Worm (Caenorhabditis elegans) whole organism, L1 larva: ENCODE data around the gene cutl-3.

ENCODE experiments used
- C04F5.9 ChIP-seq: sonication (generic microtip); optimal IDR thresholded peaks from 2 replicates; lab custom pipeline; 2016; ENCODE audit warnings: missing genetic modification characterization, missing compliant biosample characterization
- C16A3.4 ChIP-seq: fragments of 150-350 bp; optimal IDR thresholded peaks from 2 replicates; lab custom pipeline; 2014; ENCODE audit warnings: missing biosample characterization, missing genetic modification characterization
- C34B4.2 ChIP-seq: sonication (generic microtip); optimal IDR thresholded peaks from 2 replicates; lab custom pipeline; 2017; ENCODE audit warnings: mild to moderate bottlenecking, missing genetic modification characterization, missing compliant biosample characterization
- F16B12.6 ChIP-seq: fragments of 150-350 bp; optimal IDR thresholded peaks from 2 replicates; lab custom pipeline; 2014; ENCODE audit warnings: missing biosample characterization, missing genetic modification characterization
- alr-1 ChIP-seq: fragments of 200-800 bp; sonication (Bioruptor generic); optimal IDR thresholded peaks from 2 replicates; lab custom pipeline; 2018; ENCODE audit warnings: borderline replicate concordance, mild to moderate bottlenecking, missing genetic modification characterization, missing compliant biosample characterization
- ama-1 ChIP-seq: fragments of 150-350 bp; optimal IDR thresholded peaks from 2 replicates; lab custom pipeline; 2014
- blmp-1 ChIP-seq: fragments of 150-350 bp; optimal IDR thresholded peaks from 2 replicates; lab custom pipeline; 2014; ENCODE audit warnings: missing biosample characterization, missing genetic modification characterization
- ceh-8 ChIP-seq: fragments of 200-800 bp; sonication (Bioruptor generic); optimal IDR thresholded peaks from 2 replicates; lab custom pipeline; 2018; ENCODE audit warnings: mild to moderate bottlenecking, missing genetic modification characterization, moderate library complexity, missing compliant biosample characterization
- ceh-82 ChIP-seq, 3 experiments: fragments of 150-350 bp in 1 of 3; sonication (generic microtip) in 2 of 3; optimal IDR thresholded peaks; 2 replicates each; lab custom pipeline; 2014 to 2017; ENCODE audit warnings: missing biosample characterization in 3 of 3, missing genetic modification characterization in 3 of 3
- ceh-88 ChIP-seq: fragments of 200-800 bp; sonication (Bioruptor generic); IDR thresholded peaks from 2 replicates; pipeline ENCODE4 v1.3.6; 2022; ENCODE audit warnings: missing genetic modification characterization, missing compliant biosample characterization
- ceh-90 ChIP-seq: sonication (generic microtip); optimal IDR thresholded peaks from 2 replicates; lab custom pipeline; 2016; ENCODE audit warnings: missing genetic modification characterization, missing compliant biosample characterization
- ces-1 ChIP-seq: fragments of 150-350 bp; optimal IDR thresholded peaks from 2 replicates; lab custom pipeline; 2014; ENCODE audit warnings: missing biosample characterization, missing genetic modification reagents, missing genetic modification characterization
- dpl-1 ChIP-seq, 3 experiments: fragments of 150-350 bp in 2 of 3; sonication (generic microtip) in 1 of 3; optimal IDR thresholded peaks; 2 replicates each; lab custom pipeline; 2014 to 2017; ENCODE audit warnings: missing biosample characterization in 3 of 3, missing genetic modification characterization in 3 of 3, missing genetic modification reagents in 3 of 3
- dsc-1 ChIP-seq: sonication (generic microtip); optimal IDR thresholded peaks from 2 replicates; lab custom pipeline; 2016; ENCODE audit warnings: mild to moderate bottlenecking, missing genetic modification characterization, missing compliant biosample characterization
- egl-13 ChIP-seq: sonication (generic microtip); optimal IDR thresholded peaks from 2 replicates; lab custom pipeline; 2016; ENCODE audit warnings: missing genotype, missing genetic modification reagents, missing genetic modification characterization, missing compliant biosample characterization
- elt-3 ChIP-seq, 6 experiments: fragments of 150-350 bp in 1 of 6; sonication (generic microtip); optimal IDR thresholded peaks; 2 replicates each; lab custom pipeline; 2017 to 2018; ENCODE audit warnings: missing biosample characterization in 6 of 6, missing genetic modification characterization in 6 of 6, inconsistent platforms in 1 of 6
- ets-5 ChIP-seq: fragments of 200-800 bp; sonication (Bioruptor generic); IDR thresholded peaks from 2 replicates; pipeline ENCODE4 v1.3.6; 2022; ENCODE audit warnings: missing genetic modification characterization, missing compliant biosample characterization
- fkh-8 ChIP-seq: sonication (generic microtip); optimal IDR thresholded peaks from 2 replicates; lab custom pipeline; 2016; ENCODE audit warnings: mild to moderate bottlenecking, missing genetic modification characterization, missing compliant biosample characterization
- fos-1 ChIP-seq: fragments of 150-350 bp; optimal IDR thresholded peaks from 2 replicates; lab custom pipeline; 2014; ENCODE audit warnings: missing biosample characterization, missing genetic modification characterization
- hlh-4 ChIP-seq: sonication (generic microtip); optimal IDR thresholded peaks from 2 replicates; lab custom pipeline; 2016; ENCODE audit warnings: mild to moderate bottlenecking, missing genetic modification characterization, missing compliant biosample characterization
- jun-1 ChIP-seq: fragments of 150-350 bp; optimal IDR thresholded peaks from 2 replicates; lab custom pipeline; 2014; ENCODE audit warnings: missing biosample characterization, missing genetic modification reagents, missing genetic modification characterization
- lin-13 ChIP-seq: fragments of 150-350 bp; optimal IDR thresholded peaks from 2 replicates; lab custom pipeline; 2014; ENCODE audit warnings: missing biosample characterization, missing genetic modification reagents, missing genetic modification characterization
- lin-14 ChIP-seq: fragments of 200-800 bp; sonication (Bioruptor generic); optimal IDR thresholded peaks from 2 replicates; lab custom pipeline; 2018; ENCODE audit warnings: mild to moderate bottlenecking, missing genetic modification characterization, moderate library complexity, missing compliant biosample characterization
- lin-15B ChIP-seq: fragments of 150-350 bp; sonication (generic microtip); optimal IDR thresholded peaks from 3 replicates; lab custom pipeline; 2014; ENCODE audit warnings: missing biosample characterization, missing genetic modification characterization
- lin-35 ChIP-seq, 2 experiments: fragments of 150-350 bp; optimal IDR thresholded peaks; 2 replicates each; lab custom pipeline; 2014; ENCODE audit warnings: missing biosample characterization in 2 of 2, missing genetic modification characterization in 2 of 2, missing genetic modification reagents in 2 of 2
- lsy-2 ChIP-seq, 2 experiments: fragments of 150-350 bp; optimal IDR thresholded peaks; 2 replicates each; lab custom pipeline; 2014; ENCODE audit warnings: missing biosample characterization in 2 of 2, missing genetic modification characterization in 2 of 2
- mdl-1 ChIP-seq, 2 experiments: fragments of 150-350 bp; optimal IDR thresholded peaks; 2 replicates each; lab custom pipeline; 2014 to 2017; ENCODE audit warnings: missing biosample characterization in 2 of 2, missing genetic modification characterization in 2 of 2, inconsistent platforms in 1 of 2
- mep-1 ChIP-seq: fragments of 150-350 bp; optimal IDR thresholded peaks from 2 replicates; lab custom pipeline; 2014; ENCODE audit warnings: missing biosample characterization, missing genetic modification characterization
- nhr-11 ChIP-seq: fragments of 150-350 bp; optimal IDR thresholded peaks from 2 replicates; lab custom pipeline; 2014; ENCODE audit warnings: missing biosample characterization, missing genetic modification characterization
- nhr-19 ChIP-seq: fragments of 200-800 bp; sonication (Bioruptor generic); conservative IDR thresholded peaks from 2 replicates; pipeline ENCODE4 v1.3.6; 2022; ENCODE audit warnings: missing genetic modification characterization, missing compliant biosample characterization
- nhr-20 ChIP-seq: sonication (generic microtip); optimal IDR thresholded peaks from 2 replicates; lab custom pipeline; 2016; ENCODE audit warnings: mild to moderate bottlenecking, missing genetic modification characterization, missing compliant biosample characterization
- nhr-237 ChIP-seq: fragments of 150-350 bp; optimal IDR thresholded peaks from 2 replicates; lab custom pipeline; 2014; ENCODE audit warnings: missing biosample characterization, missing genetic modification characterization
- nhr-28 ChIP-seq: fragments of 150-350 bp; optimal IDR thresholded peaks from 2 replicates; lab custom pipeline; 2014; ENCODE audit warnings: missing biosample characterization, missing genetic modification characterization
- nhr-47 ChIP-seq: sonication (generic microtip); optimal IDR thresholded peaks from 2 replicates; lab custom pipeline; 2016; ENCODE audit warnings: mild to moderate bottlenecking, missing genetic modification characterization, moderate library complexity, missing compliant biosample characterization
- nhr-76 ChIP-seq: sonication (generic microtip); optimal IDR thresholded peaks from 2 replicates; lab custom pipeline; 2017; ENCODE audit warnings: missing biosample characterization, missing genetic modification characterization
- nhr-77 ChIP-seq: fragments of 150-350 bp; optimal IDR thresholded peaks from 2 replicates; lab custom pipeline; 2014; ENCODE audit warnings: missing biosample characterization, missing genetic modification characterization
- nhr-90 ChIP-seq: sonication (generic microtip); optimal IDR thresholded peaks from 2 replicates; lab custom pipeline; 2016; ENCODE audit warnings: mild to moderate bottlenecking, missing genetic modification characterization, missing compliant biosample characterization; ENCODE audit not compliant: poor library complexity
- pax-3 ChIP-seq: fragments of 200-800 bp; sonication (Bioruptor generic); optimal IDR thresholded peaks from 2 replicates; lab custom pipeline; 2018; ENCODE audit warnings: mild to moderate bottlenecking, missing genetic modification characterization, moderate library complexity, missing compliant biosample characterization
- rnt-1 ChIP-seq: sonication (generic microtip); optimal IDR thresholded peaks from 2 replicates; lab custom pipeline; 2016; ENCODE audit warnings: mild to moderate bottlenecking, missing genetic modification characterization, moderate library complexity, missing compliant biosample characterization
- sptf-1 ChIP-seq: fragments of 150-350 bp; optimal IDR thresholded peaks from 2 replicates; lab custom pipeline; 2014; ENCODE audit warnings: missing biosample characterization, missing genetic modification characterization
- sup-37 ChIP-seq: fragments of 200-800 bp; sonication (Bioruptor generic); optimal IDR thresholded peaks from 2 replicates; lab custom pipeline; 2018; ENCODE audit warnings: mild to moderate bottlenecking, missing genetic modification characterization, missing compliant biosample characterization
- swsn-7 ChIP-seq: sonication (generic microtip); optimal IDR thresholded peaks from 2 replicates; lab custom pipeline; 2016; ENCODE audit warnings: missing genetic modification characterization, missing compliant biosample characterization
- tlp-1 ChIP-seq: fragments of 150-350 bp; optimal IDR thresholded peaks from 2 replicates; lab custom pipeline; 2014; ENCODE audit warnings: missing biosample characterization, missing genetic modification characterization
- unc-30 ChIP-seq: sonication (generic microtip); optimal IDR thresholded peaks from 2 replicates; lab custom pipeline; 2017; ENCODE audit warnings: missing biosample characterization, missing genetic modification characterization
- unc-86 ChIP-seq: sonication (generic microtip); optimal IDR thresholded peaks from 2 replicates; lab custom pipeline; 2016; ENCODE audit warnings: missing genetic modification characterization, missing compliant biosample characterization
- unc-98 ChIP-seq: fragments of 200-800 bp; sonication (Bioruptor generic); IDR thresholded peaks from 2 replicates; pipeline ENCODE4 v1.3.6; 2022; ENCODE audit warnings: missing genetic modification characterization, missing compliant biosample characterization
- xbp-1 ChIP-seq: sonication (generic microtip); optimal IDR thresholded peaks from 2 replicates; lab custom pipeline; 2016; ENCODE audit warnings: missing genetic modification characterization, missing compliant biosample characterization
- ztf-11 ChIP-seq, 2 experiments: sonication (generic microtip); optimal IDR thresholded peaks; 2 replicates each; lab custom pipeline; 2016 to 2017; ENCODE audit warnings: missing genetic modification characterization in 2 of 2, missing biosample characterization in 1 of 2, missing compliant biosample characterization in 1 of 2

cutl-3 gene

DNA sequence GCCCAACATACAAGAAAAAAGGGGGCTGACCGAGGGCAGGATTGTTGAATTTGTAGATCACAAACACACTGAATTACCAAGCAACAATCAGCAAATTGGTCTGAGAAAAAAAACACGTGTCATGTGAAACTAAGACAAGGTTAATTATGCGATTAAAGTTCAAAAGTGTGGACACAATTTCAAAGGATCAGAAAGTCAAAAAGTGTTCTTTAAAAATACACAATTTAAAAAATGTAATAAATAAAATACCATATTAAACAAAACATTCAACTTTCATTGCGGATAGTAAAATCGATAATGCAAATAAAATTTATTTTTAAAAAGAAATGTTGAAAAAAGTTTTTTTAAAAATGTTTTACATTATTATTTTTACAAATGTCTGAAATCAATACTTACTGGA, at the start of gene cutl-3:
TSS of gene cutl-3 (minus strand) at position 101 of the 400 bp plus-strand sequence.
- TF ChIP-seq alr-1 (tag; lab: Kevin White, UChicago) (no peak), nhr-90 (tag; lab: Kevin White, UChicago) (no peak), ceh-88 (GFP tag; lab: Robert Waterston, UW) (no peak), C04F5.9 (tag; lab: Kevin White, UChicago) (no peak), ama-1 (no peak), egl-13 (tag; lab: Kevin White, UChicago) (no peak), nhr-19 (no peak), F16B12.6 (tag; lab: Kevin White, UChicago) (no peak), rnt-1 (tag; lab: Kevin White, UChicago) (no peak)

- no peak for TF ChIP-seq xbp-1 (tag; lab: Kevin White, UChicago)
- no peak for TF ChIP-seq ceh-8
- no peak for TF ChIP-seq blmp-1 (tag; lab: Kevin White, UChicago)
- TF ChIP-seq jun-1 (tag; lab: Kevin White, UChicago): no peak
- no peak for TF ChIP-seq fos-1 (tag; lab: Kevin White, UChicago)
- no peak for TF ChIP-seq lin-13 (GFP tag; lab: Kevin White, UChicago)
- no peak for TF ChIP-seq C34B4.2 (tag; lab: Kevin White, UChicago)
- no peak for TF ChIP-seq sup-37
- TF ChIP-seq ztf-11 (tag; optimal IDR thresholded peaks at IDR 0.05; lab: Kevin White, UChicago): no peak
- TF ChIP-seq elt-3 (tag; optimal IDR thresholded peaks at IDR 0.05; lab: Kevin White, UChicago): no peak
- TF ChIP-seq mdl-1 (tag; optimal IDR thresholded peaks at IDR 0.05; lab: Kevin White, UChicago): no peak
- no peak for TF ChIP-seq pax-3 (tag; lab: Kevin White, UChicago)
- TF ChIP-seq tlp-1: no peak
- TF ChIP-seq dpl-1 (GFP tag; optimal IDR thresholded peaks at IDR 0.05; lab: Kevin White, UChicago): no peak
- no peak for TF ChIP-seq fkh-8 (tag; lab: Kevin White, UChicago)
- no peak for TF ChIP-seq C16A3.4 (tag; lab: Kevin White, UChicago)
- TF ChIP-seq C04F5.9 (tag; lab: Kevin White, UChicago): no peak
- TF ChIP-seq, all 84 proteins: peak for 0
Measured at ce11 chrX:15047541-15047940, 48.5 kb upstream of the cutl-3 start.

DNA sequence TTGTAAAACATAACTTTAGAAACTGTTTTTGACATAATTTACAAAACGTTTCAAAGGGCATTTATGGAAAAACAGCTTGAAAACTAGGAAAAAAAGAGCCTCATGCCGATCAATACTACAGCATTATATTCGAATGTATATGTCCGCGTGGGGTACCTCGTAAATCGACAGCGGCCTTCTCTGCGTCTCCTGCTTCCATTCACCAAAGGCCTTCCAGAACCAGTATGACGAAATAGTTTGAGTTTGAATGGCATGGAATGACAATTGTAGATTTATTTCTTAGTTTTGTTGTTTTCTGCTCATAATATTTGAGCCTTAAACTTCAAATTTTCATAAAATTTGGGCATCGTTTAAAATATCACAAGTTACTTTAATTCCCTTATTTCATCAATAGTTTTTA, 46.4 kb upstream of the cutl-3 start:
- TF ChIP-seq mep-1 (peak; percentile 1), nhr-90 (tag; lab: Kevin White, UChicago) (no peak), pax-3 (tag; lab: Kevin White, UChicago) (no peak), lin-14 (peak; percentile 47), blmp-1 (tag; lab: Kevin White, UChicago) (no peak), ces-1 (GFP tag; lab: Kevin White, UChicago) (no peak), alr-1 (tag; lab: Kevin White, UChicago) (no peak), unc-98 (GFP tag; lab: Robert Waterston, UW) (no peak), lin-15B (tag; lab: Kevin White, UChicago) (no peak), nhr-76 (no peak), F16B12.6 (tag; lab: Kevin White, UChicago) (no peak), xbp-1 (tag; lab: Kevin White, UChicago) (no peak), lin-13 (GFP tag; lab: Kevin White, UChicago) (no peak), elt-3 (tag; optimal IDR thresholded peaks at IDR 0.05; lab: Kevin White, UChicago) (no peak), tlp-1 (no peak), dsc-1 (tag; lab: Kevin White, UChicago) (no peak), unc-30 (no peak), nhr-77 (tag; lab: Kevin White, UChicago) (no peak), ceh-82 (tag; optimal IDR thresholded peaks at IDR 0.05; lab: Kevin White, UChicago) (peak in 1 of 3 experiments; percentile 1), ceh-90 (no peak), nhr-47 (no peak), nhr-11 (tag; lab: Kevin White, UChicago) (no peak), nhr-28 (tag; lab: Kevin White, UChicago) (no peak), fos-1 (tag; lab: Kevin White, UChicago) (no peak), C34B4.2 (tag; lab: Kevin White, UChicago) (no peak), hlh-4 (tag; lab: Kevin White, UChicago) (no peak), nhr-237 (no peak), lin-35 (GFP tag; optimal IDR thresholded peaks at IDR 0.05; lab: Kevin White, UChicago) (no peak), sup-37 (no peak), ets-5 (GFP tag; lab: Robert Waterston, UW) (no peak), nhr-20 (tag; lab: Kevin White, UChicago) (no peak), unc-86 (tag; lab: Kevin White, UChicago) (no peak), sptf-1 (tag; lab: Kevin White, UChicago) (no peak), lsy-2 (tag; optimal IDR thresholded peaks at IDR 0.05; lab: Kevin White, UChicago) (no peak), swsn-7 (tag; lab: Kevin White, UChicago) (no peak), rnt-1 (tag; lab: Kevin White, UChicago) (peak; percentile 9)
